Worm (Caenorhabditis elegans): ENCODE results near the gene R11D1.4.

DNA sequence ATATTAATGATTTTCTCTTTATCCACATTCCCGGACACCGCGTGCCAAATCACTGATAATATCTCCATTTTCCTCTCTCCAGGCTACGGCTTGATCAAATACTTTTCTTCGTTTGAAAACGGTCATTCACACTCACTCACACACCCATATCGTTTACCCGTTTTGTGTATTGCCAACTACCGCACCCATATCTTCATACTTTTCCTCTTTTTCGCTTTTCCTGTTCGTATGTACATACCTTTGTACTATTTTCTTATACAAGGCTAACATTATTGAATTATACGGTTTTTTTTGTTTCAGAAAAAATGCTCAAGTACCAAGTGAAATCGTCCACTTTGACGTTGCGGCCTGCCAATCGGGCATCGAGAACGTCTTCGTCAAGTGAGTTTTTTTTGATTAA is 46.1 kb downstream of the R11D1.4 start, which contains the start of gene W05B10.4:
- no peak for TF ChIP-seq klf-2 (GFP tag; conservative IDR thresholded peaks at IDR 0.05)
- TF ChIP-seq T22C8.4 (GFP tag; IDR thresholded peaks at IDR 0.05): no peak
- TF ChIP-seq ztf-23 (GFP tag; IDR thresholded peaks at IDR 0.05): no peak
- TF ChIP-seq flt-1 (GFP tag; IDR thresholded peaks at IDR 0.05): no peak
